Worm (Caenorhabditis elegans): ENCODE data around the gene Y69A2AR.25.

- TF ChIP-seq him-1 (tag; optimal IDR thresholded peaks at IDR 0.05), result no peak
- TF ChIP-seq dao-5 (tag; optimal IDR thresholded peaks at IDR 0.05), result no peak
Observed at ce11 chrIV:2530285-2530684, 37.9 kb downstream of the Y69A2AR.25 start.
